Fruit fly (Drosophila melanogaster) whole organism, prepupa: ENCODE data around the gene CG8003.

Experiments used
- Blimp-1 ChIP-seq: fragments of 200-800 bp; sonication (Bioruptor generic); optimal IDR thresholded peaks from 3 replicates; lab custom pipeline; 2017; ENCODE audit warnings: missing biosample characterization, missing genetic modification characterization, mild to moderate bottlenecking, moderate library complexity, missing genetic modification reagents
- CG10631 ChIP-seq: fragments of 200-800 bp; sonication (Bioruptor generic); optimal IDR thresholded peaks from 2 replicates; lab custom pipeline; 2016; ENCODE audit warnings: missing biosample characterization, missing genetic modification characterization
- CG10669 ChIP-seq: fragments of 200-800 bp; sonication (Bioruptor generic); optimal IDR thresholded peaks from 3 replicates; lab custom pipeline; 2018; ENCODE audit warnings: missing biosample characterization, mild to moderate bottlenecking, missing genetic modification characterization, moderate library complexity
- CG11902 ChIP-seq: fragments of 200-800 bp; sonication (Bioruptor generic); optimal IDR thresholded peaks from 3 replicates; lab custom pipeline; 2016; ENCODE audit warnings: missing biosample characterization, missing genetic modification characterization
- CG1621 ChIP-seq: fragments of 200-800 bp; sonication (Bioruptor generic); optimal IDR thresholded peaks from 3 replicates; lab custom pipeline; 2018; ENCODE audit warnings: missing biosample characterization, mild to moderate bottlenecking, missing genetic modification characterization
- CG16779 ChIP-seq: fragments of 200-800 bp; sonication (Bioruptor generic); optimal IDR thresholded peaks from 3 replicates; lab custom pipeline; 2017; ENCODE audit warnings: missing biosample characterization, mild to moderate bottlenecking, missing genetic modification characterization
- CG31627 ChIP-seq: fragments of 200-800 bp; sonication (Bioruptor generic); optimal IDR thresholded peaks from 3 replicates; lab custom pipeline; 2016; ENCODE audit warnings: missing biosample characterization, missing genetic modification characterization
- CG32006 ChIP-seq: fragments of 200-800 bp; sonication (Bioruptor generic); optimal IDR thresholded peaks from 3 replicates; lab custom pipeline; 2017; ENCODE audit warnings: missing biosample characterization, mild to moderate bottlenecking, missing genetic modification characterization
- CG34406 ChIP-seq: fragments of 200-800 bp; sonication (Bioruptor generic); optimal IDR thresholded peaks from 3 replicates; lab custom pipeline; 2016; ENCODE audit warnings: missing biosample characterization, missing genetic modification characterization
- CG6163 ChIP-seq: fragments of 200-800 bp; sonication (Bioruptor generic); IDR thresholded peaks from 3 replicates; pipeline ENCODE4 v1.3.6; 2022; ENCODE audit warnings: missing biosample characterization, missing genetic modification characterization
- CG6276 ChIP-seq: fragments of 200-800 bp; sonication (Bioruptor generic); optimal IDR thresholded peaks from 2 replicates; lab custom pipeline; 2017; ENCODE audit warnings: missing biosample characterization, mild to moderate bottlenecking, missing genetic modification characterization
- CG6792 ChIP-seq: fragments of 200-800 bp; sonication (Bioruptor generic); optimal IDR thresholded peaks from 3 replicates; lab custom pipeline; 2016; ENCODE audit warnings: missing biosample characterization, missing genetic modification characterization
- CG6808 ChIP-seq: fragments of 200-800 bp; sonication (Bioruptor generic); optimal IDR thresholded peaks from 3 replicates; lab custom pipeline; 2017; ENCODE audit warnings: missing biosample characterization, missing genetic modification characterization, mild to moderate bottlenecking, moderate library complexity, missing genetic modification reagents
- CG6854 ChIP-seq: fragments of 200-800 bp; sonication (Bioruptor generic); optimal IDR thresholded peaks from 2 replicates; lab custom pipeline; 2017; ENCODE audit warnings: missing biosample characterization, mild to moderate bottlenecking, missing genetic modification characterization
- CG7368 ChIP-seq: fragments of 200-800 bp; sonication (Bioruptor generic); optimal IDR thresholded peaks from 3 replicates; lab custom pipeline; 2016; ENCODE audit warnings: missing biosample characterization, missing genetic modification characterization
- CG8119 ChIP-seq: fragments of 200-800 bp; sonication (Bioruptor generic); IDR thresholded peaks from 3 replicates; pipeline ENCODE4 v1.3.6; 2022; ENCODE audit warnings: missing biosample characterization, missing genetic modification characterization
- CG8319 ChIP-seq: fragments of 200-800 bp; sonication (Bioruptor generic); optimal IDR thresholded peaks from 3 replicates; lab custom pipeline; 2016; ENCODE audit warnings: missing biosample characterization, missing genetic modification characterization
- CG9139 ChIP-seq: fragments of 200-800 bp; sonication (Bioruptor generic); optimal IDR thresholded peaks from 3 replicates; lab custom pipeline; 2017; ENCODE audit warnings: missing biosample characterization, mild to moderate bottlenecking, missing genetic modification characterization
- Eip75B ChIP-seq: fragments of 200-800 bp; sonication (Bioruptor generic); optimal IDR thresholded peaks from 3 replicates; lab custom pipeline; 2016; ENCODE audit warnings: missing biosample characterization, missing genetic modification characterization
- Eip78C ChIP-seq: fragments of 200-800 bp; sonication (Bioruptor generic); peaks from one replicate; lab custom pipeline; 2016; ENCODE audit warnings: missing biosample characterization, missing genetic modification characterization
- Eip93F ChIP-seq: fragments of 200-800 bp; sonication (Bioruptor generic); optimal IDR thresholded peaks from 2 replicates; lab custom pipeline; 2016; ENCODE audit warnings: missing biosample characterization, mild to moderate bottlenecking, missing genetic modification characterization
- Ets96B ChIP-seq: fragments of 200-800 bp; optimal IDR thresholded peaks from 2 replicates; lab custom pipeline; 2019; ENCODE audit warnings: missing biosample characterization, mild to moderate bottlenecking, missing genetic modification characterization, moderate library complexity
- Hr38 ChIP-seq: sonication (Bioruptor generic); optimal IDR thresholded peaks from 2 replicates; lab custom pipeline; 2016; ENCODE audit warnings: missing biosample characterization, missing genetic modification characterization
- Hr39 ChIP-seq: fragments of 200-800 bp; sonication (Bioruptor generic); optimal IDR thresholded peaks from 2 replicates; lab custom pipeline; 2016; ENCODE audit warnings: missing biosample characterization, missing genetic modification characterization
- Lpt ChIP-seq: fragments of 200-800 bp; sonication (Bioruptor generic); optimal IDR thresholded peaks from 3 replicates; lab custom pipeline; 2016; ENCODE audit warnings: missing biosample characterization, missing genetic modification characterization
- Met ChIP-seq: fragments of 200-800 bp; sonication (Bioruptor generic); optimal IDR thresholded peaks from 3 replicates; lab custom pipeline; 2016; ENCODE audit warnings: missing biosample characterization, missing genetic modification characterization
- Sox102F ChIP-seq: fragments of 200-800 bp; sonication (Bioruptor generic); optimal IDR thresholded peaks from 2 replicates; lab custom pipeline; 2016; ENCODE audit warnings: missing biosample characterization, mild to moderate bottlenecking, missing genetic modification characterization
- achi ChIP-seq: fragments of 200-800 bp; sonication (Bioruptor generic); optimal IDR thresholded peaks from 3 replicates; lab custom pipeline; 2016; ENCODE audit warnings: missing biosample characterization, missing genetic modification characterization
- acj6 ChIP-seq: fragments of 200-800 bp; sonication (Bioruptor generic); optimal IDR thresholded peaks from 3 replicates; lab custom pipeline; 2016; ENCODE audit warnings: missing biosample characterization, missing genetic modification characterization
- cyc ChIP-seq: fragments of 200-800 bp; sonication (Bioruptor generic); optimal IDR thresholded peaks from 3 replicates; lab custom pipeline; 2016; ENCODE audit warnings: missing biosample characterization, missing genetic modification characterization
- dac ChIP-seq: fragments of 200-800 bp; sonication (Bioruptor generic); optimal IDR thresholded peaks from 2 replicates; lab custom pipeline; 2017; ENCODE audit warnings: missing biosample characterization, mild to moderate bottlenecking, missing genetic modification characterization
- dsx ChIP-seq: fragments of 200-800 bp; optimal IDR thresholded peaks from 3 replicates; lab custom pipeline; 2019; ENCODE audit warnings: missing biosample characterization, mild to moderate bottlenecking, missing genetic modification characterization, moderate library complexity; ENCODE audit not compliant: poor library complexity, severe bottlenecking
- eg ChIP-seq: fragments of 200-800 bp; sonication (Bioruptor generic); IDR thresholded peaks from 3 replicates; pipeline ENCODE4 v1.3.6; 2022; ENCODE audit warnings: missing biosample characterization, missing genetic modification characterization
- esn ChIP-seq: fragments of 200-800 bp; sonication (Bioruptor generic); optimal IDR thresholded peaks from 2 replicates; lab custom pipeline; 2016; ENCODE audit warnings: missing biosample characterization, mild to moderate bottlenecking, missing genetic modification characterization, moderate library complexity
- fd59A ChIP-seq: fragments of 200-800 bp; sonication (Bioruptor generic); optimal IDR thresholded peaks from 2 replicates; lab custom pipeline; 2017; ENCODE audit warnings: missing biosample characterization, mild to moderate bottlenecking, missing genetic modification characterization, missing genetic modification reagents
- fd85E ChIP-seq: fragments of 200-800 bp; sonication (Bioruptor generic); optimal IDR thresholded peaks from 3 replicates; lab custom pipeline; 2016; ENCODE audit warnings: missing biosample characterization, missing genetic modification characterization
- fkh ChIP-seq: fragments of 200-800 bp; sonication (Bioruptor generic); optimal IDR thresholded peaks from 3 replicates; lab custom pipeline; 2017; ENCODE audit warnings: missing biosample characterization, mild to moderate bottlenecking, missing genetic modification characterization, moderate library complexity
- lz ChIP-seq: fragments of 200-800 bp; sonication (Bioruptor generic); optimal IDR thresholded peaks from 3 replicates; lab custom pipeline; 2016; ENCODE audit warnings: missing biosample characterization, missing genetic modification characterization
- net ChIP-seq: fragments of 200-800 bp; sonication (Bioruptor generic); optimal IDR thresholded peaks from 3 replicates; lab custom pipeline; 2016; ENCODE audit warnings: missing biosample characterization, missing genetic modification characterization
- pdm3 ChIP-seq: fragments of 200-800 bp; sonication (Bioruptor generic); optimal IDR thresholded peaks from 3 replicates; lab custom pipeline; 2016; ENCODE audit warnings: missing biosample characterization, missing genetic modification characterization
- salr ChIP-seq, 2 experiments: fragments of 200-800 bp; sonication (Bioruptor generic); optimal IDR thresholded peaks; 3 replicates each; lab custom pipeline; 2016 to 2018; ENCODE audit warnings: missing biosample characterization in 2 of 2, missing genetic modification characterization in 2 of 2, mild to moderate bottlenecking in 1 of 2
- spab ChIP-seq: fragments of 200-800 bp; sonication (Bioruptor generic); optimal IDR thresholded peaks from 2 replicates; lab custom pipeline; 2017; ENCODE audit warnings: missing biosample characterization, mild to moderate bottlenecking, missing genetic modification characterization, missing genetic modification reagents
- ss ChIP-seq, 2 experiments: fragments of 200-800 bp; sonication (Bioruptor generic); optimal IDR thresholded peaks; 2 replicates in 1 of 2; 3 replicates in 1 of 2; lab custom pipeline; 2017 to 2018; ENCODE audit warnings: mild to moderate bottlenecking in 2 of 2, missing biosample characterization in 2 of 2, missing genetic modification characterization in 2 of 2, moderate library complexity in 1 of 2
- svp ChIP-seq: fragments of 200-800 bp; sonication (Bioruptor generic); peaks from one replicate; lab custom pipeline; 2016; ENCODE audit warnings: missing biosample characterization, missing genetic modification characterization
- vri ChIP-seq: fragments of 200-800 bp; sonication (Bioruptor generic); optimal IDR thresholded peaks from 3 replicates; lab custom pipeline; 2016; ENCODE audit warnings: missing biosample characterization, mild to moderate bottlenecking, missing genetic modification characterization

CG8003 gene

DNA sequence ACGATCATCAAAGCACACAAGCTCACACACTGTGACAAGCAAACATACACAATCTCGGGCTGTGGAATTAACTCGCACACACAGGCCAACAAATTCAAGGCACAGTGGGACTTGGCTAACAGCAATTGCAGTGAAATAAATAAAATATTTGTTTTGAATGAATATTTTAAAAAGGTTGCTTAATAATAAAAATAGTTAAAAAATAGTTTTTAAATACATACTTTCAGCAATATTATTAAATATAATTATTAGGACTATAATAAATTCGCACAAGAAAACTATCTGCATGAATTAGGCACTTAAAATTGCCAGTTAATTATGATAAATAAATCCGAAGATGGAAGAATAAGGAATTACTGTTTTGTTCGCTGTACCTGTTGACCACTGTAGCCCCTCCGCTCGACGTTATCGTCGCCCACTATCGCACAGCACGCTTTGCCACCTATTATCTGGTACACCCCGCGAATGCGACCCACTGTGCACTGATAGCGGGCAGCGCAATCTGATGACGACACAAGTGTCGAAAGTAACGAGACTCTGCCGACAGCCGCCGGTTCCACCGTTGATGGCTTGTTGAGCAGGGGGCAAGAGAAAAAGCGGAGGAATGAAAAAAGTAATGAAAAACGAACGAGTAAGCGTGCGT, 21.6 kb downstream of the CG8003 start (continued):
- TF ChIP-seq Eip75B (GFP tag; lab: Kevin White, UChicago) (peak; percentile 92), fd59A (peak; percentile 93), net (GFP tag; lab: Kevin White, UChicago) (peak; percentile 98), CG7368 (peak; percentile 95), achi (GFP tag; lab: Kevin White, UChicago) (peak; percentile 97), fd85E (peak; percentile 89), spab (GFP tag; lab: Kevin White, UChicago) (peak; percentile 97), CG6276 (GFP tag; lab: Kevin White, UChicago) (peak; percentile 98), CG6163 (GFP tag; lab: Robert Waterston, UW) (peak; percentile 94), eg (GFP tag; lab: Robert Waterston, UW) (peak; percentile 93), CG6808 (GFP tag; lab: Kevin White, UChicago) (peak; percentile 96), Ets96B (tag; lab: Kevin White, UChicago) (peak; percentile 95), esn (peak; percentile 97), CG6792 (GFP tag; lab: Kevin White, UChicago) (peak; percentile 97), CG6854 (GFP tag; lab: Kevin White, UChicago) (peak; percentile 95), Sox102F (GFP tag; lab: Kevin White, UChicago) (peak; percentile 92), Blimp-1 (GFP tag; lab: Kevin White, UChicago) (peak; percentile 92), lz (peak; percentile 93), Eip93F (GFP tag; lab: Kevin White, UChicago) (peak; percentile 71), CG10669 (peak; percentile 92), CG8319 (GFP tag; lab: Kevin White, UChicago) (peak; percentile 94), CG1621 (tag; lab: Kevin White, UChicago) (peak; percentile 86), fkh (peak; percentile 92), Eip78C (GFP tag; lab: Kevin White, UChicago) (peak; percentile 99), CG34406 (GFP tag; lab: Kevin White, UChicago) (peak; percentile 99), Lpt (GFP tag; lab: Kevin White, UChicago) (peak; percentile 97), dsx (GFP tag; lab: Kevin White, UChicago) (peak; percentile 89), CG31627 (GFP tag; lab: Kevin White, UChicago) (peak; percentile 93), CG11902 (peak; percentile 96), CG32006 (GFP tag; lab: Kevin White, UChicago) (peak; percentile 100), cyc (GFP tag; lab: Kevin White, UChicago) (peak; percentile 93), Hr39 (GFP tag; lab: Kevin White, UChicago) (peak; percentile 91), vri (GFP tag; lab: Kevin White, UChicago) (peak; percentile 90)

DNA sequence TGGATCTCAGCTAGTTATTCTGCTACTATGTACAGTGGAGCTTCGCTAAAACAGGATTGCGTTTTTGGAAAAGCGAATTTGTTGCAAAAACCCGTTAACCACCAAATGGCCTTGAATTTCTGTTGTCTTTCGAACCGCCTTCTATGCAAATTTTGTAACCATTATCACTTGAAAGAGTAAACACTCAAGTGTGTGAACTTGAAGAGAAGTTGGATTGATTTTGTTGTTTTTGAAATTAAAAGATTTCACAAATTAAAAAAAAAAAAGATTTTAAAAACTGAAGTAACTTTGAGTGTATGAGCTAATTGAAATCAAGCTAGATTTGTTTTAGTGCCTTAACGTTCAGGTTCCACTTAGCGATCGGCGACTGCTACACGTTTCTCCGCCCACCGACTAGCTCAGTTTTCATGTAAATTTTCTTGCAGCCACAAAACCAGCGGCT, 22.6 kb downstream of the CG8003 start:
- TF ChIP-seq vri (GFP tag; lab: Kevin White, UChicago): no peak
- peak; percentile 42 for TF ChIP-seq Met (GFP tag; lab: Kevin White, UChicago)
- peak; percentile 20 to 48 for TF ChIP-seq ss (GFP tag; optimal IDR thresholded peaks at IDR 0.05; lab: Kevin White, UChicago)
- peak; percentile 79 for TF ChIP-seq CG6276 (GFP tag; lab: Kevin White, UChicago)
- TF ChIP-seq Ets96B (tag; lab: Kevin White, UChicago): peak; percentile 64
- peak; percentile 72 for TF ChIP-seq svp (GFP tag; lab: Kevin White, UChicago)
- peak; percentile 31 for TF ChIP-seq CG31627 (GFP tag; lab: Kevin White, UChicago)
- TF ChIP-seq CG6792 (GFP tag; lab: Kevin White, UChicago): peak; percentile 69
- peak; percentile 69 for TF ChIP-seq dac (GFP tag; lab: Kevin White, UChicago)
- TF ChIP-seq Hr38 (GFP tag; lab: Kevin White, UChicago): no peak
- peak; percentile 43 for TF ChIP-seq acj6 (GFP tag; lab: Kevin White, UChicago)
- TF ChIP-seq CG8119 (GFP tag; lab: Robert Waterston, UW): peak; percentile 89
- TF ChIP-seq Sox102F (GFP tag; lab: Kevin White, UChicago): no peak
- peak; percentile 83 for TF ChIP-seq CG6163 (GFP tag; lab: Robert Waterston, UW)
- peak; percentile 44 for TF ChIP-seq Hr39 (GFP tag; lab: Kevin White, UChicago)
- peak; percentile 77 for TF ChIP-seq Lpt (GFP tag; lab: Kevin White, UChicago)
- TF ChIP-seq fd85E: no peak
- TF ChIP-seq lz: peak; percentile 65
- TF ChIP-seq CG34406 (GFP tag; lab: Kevin White, UChicago): peak; percentile 23
- no peak for TF ChIP-seq pdm3
- no peak for TF ChIP-seq CG9139
- TF ChIP-seq dsx (GFP tag; lab: Kevin White, UChicago): peak; percentile 69
- TF ChIP-seq fd59A: peak; percentile 43
- TF ChIP-seq cyc (GFP tag; lab: Kevin White, UChicago): peak; percentile 76
- peak; percentile 66 for TF ChIP-seq esn
- TF ChIP-seq CG8319 (GFP tag; lab: Kevin White, UChicago): peak; percentile 67
- TF ChIP-seq CG1621 (tag; lab: Kevin White, UChicago): no peak
- no peak for TF ChIP-seq CG10631
- peak; percentile 64 for TF ChIP-seq CG16779
- peak in 1 of 2 experiments; percentile 64 for TF ChIP-seq salr (GFP tag; optimal IDR thresholded peaks at IDR 0.05; lab: Kevin White, UChicago)
